Fruit fly (Drosophila melanogaster): ENCODE measurements around the gene CG2750.
"Not testable (repeated sequence)": the region's sequence is repeated elsewhere in the genome, so short reads cannot be mapped to it uniquely, and the experiment has no call there.

Gene CG2750

dm6 chrX:12084406-12084805, 22.6 kb upstream of the CG2750 start (continued):
- TF ChIP-seq maf-S (GFP tag; optimal IDR thresholded peaks at IDR 0.05) (no peak), bsh (GFP tag; optimal IDR thresholded peaks at IDR 0.05) (peak in 1 of 2 experiments; percentile 5), Fer3 (tag; optimal IDR thresholded peaks at IDR 0.05) (peak; percentile 14), fd96Cb (tag; optimal IDR thresholded peaks at IDR 0.05) (peak; percentile 18), hkb (optimal IDR thresholded peaks at IDR 0.05) (no peak), hkb (GFP tag; IDR thresholded peaks at IDR 0.05) (0 out of 2 replicates have a peak, but pooled peaks have one; percentile 14), lmd (GFP tag; IDR thresholded peaks at IDR 0.05) (peak; percentile 42; the same call in 1 of the 2 replicates), row (GFP tag; IDR thresholded peaks at IDR 0.05) (peak; percentile 43; the same call in 1 of the 3 replicates), HmgZ (tag; optimal IDR thresholded peaks at IDR 0.05) (no peak), vvl (GFP tag; IDR thresholded peaks at IDR 0.05) (no peak), CG18599 (GFP tag; optimal IDR thresholded peaks at IDR 0.05) (peak; percentile 45), CG9215 (GFP tag; IDR thresholded peaks at IDR 0.05) (no peak), Hr51 (GFP tag; optimal IDR thresholded peaks at IDR 0.05) (peak in 1 of 2 experiments; percentile 1), CG11398 (GFP tag; optimal IDR thresholded peaks at IDR 0.05) (no peak), CG15269 (tag; optimal IDR thresholded peaks at IDR 0.05) (peak; percentile 1), Aef1 (GFP tag; IDR thresholded peaks at IDR 0.05) (no peak), lab (GFP tag; optimal IDR thresholded peaks at IDR 0.05) (peak; percentile 56), CG7963 (GFP tag; IDR thresholded peaks at IDR 0.05; ENCODE audit: partially characterized antibody) (no peak), ind (GFP tag; optimal IDR thresholded peaks at IDR 0.05) (peak; percentile 12), zfh1 (GFP tag; IDR thresholded peaks at IDR 0.05) (0 out of 3 replicates have a peak, but pooled peaks have one; percentile 41), insv (GFP tag; optimal IDR thresholded peaks at IDR 0.05) (no peak)

- TF ChIP-seq al (GFP tag; IDR thresholded peaks at IDR 0.05) (no peak), Vsx1 (GFP tag; optimal IDR thresholded peaks at IDR 0.05) (no peak), lbe (GFP tag; optimal IDR thresholded peaks at IDR 0.05) (no peak), Pdp1 (GFP tag; optimal IDR thresholded peaks at IDR 0.05) (peak in 1 of 2 experiments; percentile 51), Trl (optimal IDR thresholded peaks at IDR 0.05) (peak; percentile 33 to 67), Trl (GFP tag; optimal IDR thresholded peaks at IDR 0.05) (no peak), CG3163 (GFP tag; optimal IDR thresholded peaks at IDR 0.05) (peak; percentile 50), CG3847 (GFP tag; IDR thresholded peaks at IDR 0.05) (no peak), Rx (GFP tag; IDR thresholded peaks at IDR 0.05) (no peak), Dip2 (GFP tag; IDR thresholded peaks at IDR 0.05) (no peak)
Measured at dm6 chrX:12085694-12086093, 21.3 kb upstream of the CG2750 start.

DNA sequence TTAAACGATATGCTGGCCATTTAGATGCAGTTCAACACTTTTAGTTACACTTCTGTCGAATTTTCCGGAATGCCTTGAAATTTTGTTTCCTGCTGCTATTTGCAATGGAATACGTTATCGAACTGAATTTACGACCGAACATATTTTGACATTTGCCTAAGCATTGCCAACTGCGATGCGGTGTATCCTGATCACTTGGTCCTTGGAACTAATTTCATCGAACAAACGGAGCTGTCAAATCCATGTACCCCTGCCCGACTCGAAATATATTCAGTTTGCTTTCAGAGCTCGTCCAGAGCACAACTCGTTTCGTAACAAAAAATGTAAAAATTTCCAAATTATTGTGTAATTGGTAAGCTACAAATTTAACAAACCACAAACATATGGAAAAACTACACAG, 20.1 kb upstream of the CG2750 start, which contains the start of gene CG15734:
Gene CG15734 (minus strand): TSS at position 101 of the 400 bp plus-strand sequence.
- not testable (repeated sequence) for TF ChIP-seq shn, maf-S, pros (GFP tag; optimal IDR thresholded peaks at IDR 0.05)

dm6 chrX:12090195-12090784, 16.7 kb upstream of the CG2750 start:
- TF ChIP-seq CG15269 (tag; optimal IDR thresholded peaks at IDR 0.05): peak; percentile 17
- peak; percentile 18 for TF ChIP-seq CG8388 (GFP tag; optimal IDR thresholded peaks at IDR 0.05)
- TF ChIP-seq unpg (GFP tag; optimal IDR thresholded peaks at IDR 0.05): peak; percentile 23
- TF ChIP-seq Opbp (GFP tag; IDR thresholded peaks at IDR 0.05; ENCODE audit: partially characterized antibody): no peak
- TF ChIP-seq CG10321 (GFP tag; IDR thresholded peaks at IDR 0.05): peak; percentile 63
- TF ChIP-seq disco-r (GFP tag; optimal IDR thresholded peaks at IDR 0.05): no peak
- TF ChIP-seq lola (GFP tag; optimal IDR thresholded peaks at IDR 0.05): peak in 1 of 3 experiments; percentile 54
- no peak for TF ChIP-seq slp2 (GFP tag; optimal IDR thresholded peaks at IDR 0.05)
- TF ChIP-seq CG7556 (GFP tag; optimal IDR thresholded peaks at IDR 0.05): peak; percentile 40
- no peak for TF ChIP-seq H15 (GFP tag; IDR thresholded peaks at IDR 0.05)
- TF ChIP-seq ftz-f1 (GFP tag; optimal IDR thresholded peaks at IDR 0.05): no peak
- TF ChIP-seq klu (GFP tag; IDR thresholded peaks at IDR 0.05): no peak
- TF ChIP-seq dm (GFP tag; optimal IDR thresholded peaks at IDR 0.05): no peak
- no peak for TF ChIP-seq Mrtf (GFP tag; IDR thresholded peaks at IDR 0.05)
- TF ChIP-seq Usf (GFP tag; optimal IDR thresholded peaks at IDR 0.05): no peak

All from whole organism, embryonic.